Worm (Caenorhabditis elegans): Measurements from ENCODE around the gene nhr-9.

Gene nhr-9

DNA sequence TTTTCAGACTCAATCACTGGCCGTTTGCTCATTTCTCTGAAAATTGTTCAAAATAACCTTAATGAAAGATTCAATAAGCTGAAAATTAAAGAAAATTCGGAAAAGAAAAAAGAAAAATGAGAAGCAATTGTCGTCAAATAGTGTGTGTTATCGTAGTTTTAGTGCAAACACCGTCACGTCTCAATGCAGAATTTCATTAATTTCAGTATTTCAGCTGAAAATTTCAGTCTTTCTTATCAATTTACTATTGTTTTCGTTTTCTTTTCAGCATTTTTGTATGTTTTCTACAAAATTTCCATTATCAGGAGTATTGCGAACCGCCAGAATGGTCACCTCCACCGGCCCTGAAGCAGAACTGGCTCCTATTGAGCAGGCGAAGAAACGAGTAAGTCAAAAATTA lies 27.6 kb downstream of the nhr-9 start, which contains the start of the genes B0280.9 and rpia-1 (continued):
- peak; percentile 37 for TF ChIP-seq lin-14 (GFP tag; optimal IDR thresholded peaks at IDR 0.05)
- TF ChIP-seq fkh-10 (GFP tag; optimal IDR thresholded peaks at IDR 0.05), result no peak
- no peak for TF ChIP-seq nhr-237 (tag; optimal IDR thresholded peaks at IDR 0.05)
- TF ChIP-seq hlh-17 (GFP tag; optimal IDR thresholded peaks at IDR 0.05; ENCODE audit: borderline replicate concordance), result no peak
- TF ChIP-seq rnt-1 (tag; optimal IDR thresholded peaks at IDR 0.05), result peak; percentile 10
- TF ChIP-seq nhr-12 (tag; optimal IDR thresholded peaks at IDR 0.05), result no peak
- no peak for TF ChIP-seq lir-3 (tag; optimal IDR thresholded peaks at IDR 0.05; ENCODE audit: poor library complexity)
- no peak for TF ChIP-seq dsc-1 (tag; optimal IDR thresholded peaks at IDR 0.05)
- no peak for TF ChIP-seq pax-3 (tag; optimal IDR thresholded peaks at IDR 0.05)
- TF ChIP-seq tbx-2 (tag; optimal IDR thresholded peaks at IDR 0.05), result no peak
- TF ChIP-seq aly-2 (tag; optimal IDR thresholded peaks at IDR 0.05), result no peak
- no peak for TF ChIP-seq ceh-90 (tag; optimal IDR thresholded peaks at IDR 0.05)
- no peak for TF ChIP-seq sptf-1 (tag; optimal IDR thresholded peaks at IDR 0.05)
- TF ChIP-seq dpl-1 (GFP tag; optimal IDR thresholded peaks at IDR 0.05), result peak in 2 of 3 experiments; percentile 32 to 48
- TF ChIP-seq pag-3 (tag; optimal IDR thresholded peaks at IDR 0.05; ENCODE audit: borderline replicate concordance, insufficient read depth), result no peak
- TF ChIP-seq lin-15B (tag; optimal IDR thresholded peaks at IDR 0.05), result no peak
- peak; percentile 47 for TF ChIP-seq elt-2 (tag; optimal IDR thresholded peaks at IDR 0.05)
- TF ChIP-seq unc-62 (GFP tag; optimal IDR thresholded peaks at IDR 0.05), result no peak
- TF ChIP-seq mdl-1 (tag; optimal IDR thresholded peaks at IDR 0.05), result no peak
- no peak for TF ChIP-seq ztf-4 (tag; optimal IDR thresholded peaks at IDR 0.05)
- TF ChIP-seq irx-1 (tag; optimal IDR thresholded peaks at IDR 0.05), result no peak
- TF ChIP-seq fkh-4 (tag; optimal IDR thresholded peaks at IDR 0.05; ENCODE audit: borderline replicate concordance), result no peak
- no peak for TF ChIP-seq nhr-28 (tag; optimal IDR thresholded peaks at IDR 0.05)
- peak; percentile 90 to 97 for TF ChIP-seq lsy-2 (tag; optimal IDR thresholded peaks at IDR 0.05)
- TF ChIP-seq C04F5.9 (tag; optimal IDR thresholded peaks at IDR 0.05), result no peak
- no peak for TF ChIP-seq elt-3 (tag; optimal IDR thresholded peaks at IDR 0.05)
- TF ChIP-seq lin-35 (GFP tag; optimal IDR thresholded peaks at IDR 0.05), result peak; percentile 37 to 71
- no peak for TF ChIP-seq unc-98 (GFP tag; IDR thresholded peaks at IDR 0.05)
- TF ChIP-seq nhr-90 (tag; optimal IDR thresholded peaks at IDR 0.05; ENCODE audit: poor library complexity), result no peak
- TF ChIP-seq sox-4 (tag; optimal IDR thresholded peaks at IDR 0.05), result no peak
- TF ChIP-seq unc-130 (tag; optimal IDR thresholded peaks at IDR 0.05), result no peak
- no peak for TF ChIP-seq nhr-11 (tag; optimal IDR thresholded peaks at IDR 0.05)
- no peak for TF ChIP-seq fos-1 (tag; optimal IDR thresholded peaks at IDR 0.05)
- TF ChIP-seq snu-23 (GFP tag; optimal IDR thresholded peaks at IDR 0.05), result peak; percentile 43
- TF ChIP-seq vab-15 (tag; optimal IDR thresholded peaks at IDR 0.05), result no peak
- TF ChIP-seq fkh-8 (tag; optimal IDR thresholded peaks at IDR 0.05), result no peak
- TF ChIP-seq hlh-4 (tag; optimal IDR thresholded peaks at IDR 0.05), result no peak

DNA sequence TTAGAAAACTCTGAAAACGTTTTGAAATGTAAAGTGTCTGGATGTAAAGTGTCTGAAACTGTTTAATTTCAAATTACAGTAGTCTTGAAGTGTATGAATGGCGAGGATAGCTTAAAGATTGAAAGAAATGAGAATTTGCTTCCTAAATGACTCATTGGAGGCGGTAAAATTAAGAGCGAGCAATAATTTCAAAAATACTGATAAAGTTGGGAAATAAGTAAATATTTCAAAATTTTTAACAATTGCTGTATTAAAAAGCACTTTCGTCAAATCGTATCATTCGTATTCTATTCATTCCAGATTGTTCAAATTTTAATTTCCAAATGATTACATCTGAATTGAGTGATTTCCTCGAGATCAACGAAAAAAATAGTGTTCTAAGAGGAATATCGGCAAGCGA lies 29.1 kb downstream of the nhr-9 start, which contains the start of gene B0280.2:
TSS of gene B0280.2 (plus strand) at position 301 of the 400 bp plus-strand sequence.
- TF ChIP-seq mab-9 (GFP tag; IDR thresholded peaks at IDR 0.05), result no peak
- TF ChIP-seq lsy-2 (tag; optimal IDR thresholded peaks at IDR 0.05), result no peak
- TF ChIP-seq skn-1 (tag; optimal IDR thresholded peaks at IDR 0.05), result no peak
- TF ChIP-seq irx-1 (tag; optimal IDR thresholded peaks at IDR 0.05), result no peak
- no peak for TF ChIP-seq unc-98 (GFP tag; IDR thresholded peaks at IDR 0.05)
- no peak for TF ChIP-seq swsn-7 (tag; optimal IDR thresholded peaks at IDR 0.05)
- no peak for TF ChIP-seq tbx-2 (tag; optimal IDR thresholded peaks at IDR 0.05)
- no peak for TF ChIP-seq isw-1 (GFP tag; IDR thresholded peaks at IDR 0.05)
